Fruit fly (Drosophila melanogaster) whole organism, embryonic: ENCODE results near the gene CG13315.

Experiments used
- ATbp ChIP-seq: fragments of 200-800 bp; sonication (Bioruptor generic); optimal IDR thresholded peaks from 2 replicates; lab custom pipeline; 2017; ENCODE audit warnings: missing biosample characterization, mild to moderate bottlenecking, missing genetic modification characterization, missing genetic modification reagents
- Antp ChIP-seq: fragments of 200-800 bp; sonication (Bioruptor generic); optimal IDR thresholded peaks from 3 replicates; lab custom pipeline; 2016; ENCODE audit warnings: missing biosample characterization, missing genetic modification characterization
- Atf3 ChIP-seq: fragments of 200-800 bp; sonication (Bioruptor generic); optimal IDR thresholded peaks from 3 replicates; lab custom pipeline; 2016; ENCODE audit warnings: missing biosample characterization, missing genetic modification characterization
- B-H1 ChIP-seq: fragments of 200-800 bp; sonication (Bioruptor generic); IDR thresholded peaks from 3 replicates; pipeline ENCODE4 v1.3.6; 2022; ENCODE audit warnings: missing biosample characterization, missing genetic modification characterization
- CG11695 ChIP-seq: fragments of 200-800 bp; sonication (Bioruptor generic); IDR thresholded peaks from 3 replicates; pipeline ENCODE4 v1.3.6; 2022; ENCODE audit warnings: missing biosample characterization, missing genetic modification characterization
- CG13424 ChIP-seq: fragments of 200-800 bp; sonication (Bioruptor generic); optimal IDR thresholded peaks from 2 replicates; lab custom pipeline; 2019; ENCODE audit warnings: missing biosample characterization, mild to moderate bottlenecking, missing genetic modification characterization, moderate library complexity
- CG15479 ChIP-seq: fragments of 200-800 bp; sonication (Bioruptor generic); optimal IDR thresholded peaks from 3 replicates; lab custom pipeline; 2019; ENCODE audit warnings: missing biosample characterization, mild to moderate bottlenecking, missing genetic modification characterization, moderate library complexity
- CG1603 ChIP-seq: fragments of 200-800 bp; sonication (Bioruptor generic); optimal IDR thresholded peaks from 2 replicates; lab custom pipeline; 2019; ENCODE audit warnings: missing biosample characterization, mild to moderate bottlenecking, missing genetic modification characterization, moderate library complexity
- CG17361 ChIP-seq: fragments of 200-800 bp; sonication (Bioruptor generic); IDR thresholded peaks from 3 replicates; pipeline ENCODE4 v1.3.6; 2022; ENCODE audit warnings: missing biosample characterization, missing genetic modification characterization
- CG18011 ChIP-seq: fragments of 200-800 bp; sonication (Bioruptor generic); optimal IDR thresholded peaks from 2 replicates; lab custom pipeline; 2017; ENCODE audit warnings: missing biosample characterization, missing genetic modification characterization, mild to moderate bottlenecking, moderate library complexity, missing genotype
- CG1832 ChIP-seq: fragments of 200-800 bp; sonication (Bioruptor generic); optimal IDR thresholded peaks from 2 replicates; lab custom pipeline; 2017; ENCODE audit warnings: missing biosample characterization, mild to moderate bottlenecking, missing genetic modification characterization, inconsistent platforms
- CG18599 ChIP-seq: fragments of 200-800 bp; sonication (Bioruptor generic); optimal IDR thresholded peaks from 3 replicates; lab custom pipeline; 2017; ENCODE audit warnings: missing biosample characterization, missing genetic modification characterization, mild to moderate bottlenecking, moderate library complexity, missing genetic modification reagents
- CG34422 ChIP-seq: fragments of 200-800 bp; sonication (Bioruptor generic); IDR thresholded peaks from 3 replicates; pipeline ENCODE4 v1.3.6; 2022; ENCODE audit warnings: missing biosample characterization, missing genetic modification characterization
- CG5953 ChIP-seq: fragments of 200-800 bp; sonication (Bioruptor generic); IDR thresholded peaks from 2 replicates; pipeline ENCODE4 v1.3.6; 2022; ENCODE audit warnings: missing biosample characterization, missing genetic modification characterization
- Fer3 ChIP-seq: fragments of 200-800 bp; sonication (Bioruptor generic); optimal IDR thresholded peaks from 2 replicates; lab custom pipeline; 2018; ENCODE audit warnings: missing biosample characterization, mild to moderate bottlenecking, missing genetic modification characterization, moderate library complexity
- HLH4C ChIP-seq: fragments of 200-800 bp; sonication (Bioruptor generic); IDR thresholded peaks from 3 replicates; pipeline ENCODE4 v1.3.6; 2022; ENCODE audit warnings: missing biosample characterization, missing genetic modification characterization; ENCODE audit not compliant: partially characterized antibody
- HLH54F ChIP-seq: fragments of 200-800 bp; sonication (Bioruptor generic); optimal IDR thresholded peaks from 3 replicates; lab custom pipeline; 2016; ENCODE audit warnings: missing biosample characterization, missing genetic modification characterization
- Hand ChIP-seq: fragments of 200-800 bp; sonication (Bioruptor generic); optimal IDR thresholded peaks from 2 replicates; lab custom pipeline; 2017; ENCODE audit warnings: mild to moderate bottlenecking, missing biosample characterization, missing genetic modification reagents, missing genetic modification characterization
- Hr51 ChIP-seq, 2 experiments: fragments of 200-800 bp; sonication (Bioruptor generic); optimal IDR thresholded peaks; 2 replicates in 1 of 2; 3 replicates in 1 of 2; lab custom pipeline; 2016 to 2018; ENCODE audit warnings: missing biosample characterization in 2 of 2, missing genetic modification characterization in 2 of 2, mild to moderate bottlenecking in 1 of 2, moderate library complexity in 1 of 2
- MESR4 ChIP-seq: fragments of 200-800 bp; sonication (Bioruptor generic); optimal IDR thresholded peaks from 2 replicates; lab custom pipeline; 2018; ENCODE audit warnings: missing biosample characterization, mild to moderate bottlenecking, missing genetic modification characterization, moderate library complexity
- Mad ChIP-seq: fragments of 200-800 bp; sonication (Bioruptor generic); optimal IDR thresholded peaks from 2 replicates; lab custom pipeline; 2016; ENCODE audit warnings: missing biosample characterization, missing genetic modification characterization
- Max ChIP-seq: fragments of 200-800 bp; sonication (Bioruptor generic); optimal IDR thresholded peaks from 2 replicates; lab custom pipeline; 2016; ENCODE audit warnings: missing biosample characterization, mild to moderate bottlenecking, missing genetic modification characterization
- Poxn ChIP-seq: fragments of 200-800 bp; sonication (Bioruptor generic); IDR thresholded peaks from 2 replicates; pipeline ENCODE4 v1.3.6; 2022; ENCODE audit warnings: missing biosample characterization, missing genetic modification characterization
- Sox102F ChIP-seq: fragments of 200-800 bp; sonication (Bioruptor generic); optimal IDR thresholded peaks from 2 replicates; lab custom pipeline; 2018; ENCODE audit warnings: missing biosample characterization, mild to moderate bottlenecking, missing genetic modification characterization, moderate library complexity
- al ChIP-seq: fragments of 200-800 bp; sonication (Bioruptor generic); IDR thresholded peaks from 2 replicates; pipeline ENCODE4 v1.3.6; 2022; ENCODE audit warnings: missing biosample characterization, missing genetic modification characterization
- amos ChIP-seq: fragments of 200-800 bp; sonication (Bioruptor generic); IDR thresholded peaks from 2 replicates; pipeline ENCODE4 v1.3.6; 2022; ENCODE audit warnings: missing biosample characterization, missing genetic modification characterization; ENCODE audit not compliant: partially characterized antibody
- aop ChIP-seq: fragments of 200-800 bp; sonication (Bioruptor generic); IDR thresholded peaks from 2 replicates; pipeline ENCODE4 v1.3.6; 2022; ENCODE audit warnings: missing biosample characterization, missing genetic modification characterization
- ara ChIP-seq: fragments of 200-800 bp; sonication (Bioruptor generic); IDR thresholded peaks from 2 replicates; pipeline ENCODE4 v1.3.6; 2022; ENCODE audit warnings: missing biosample characterization, missing genetic modification characterization
- bcd ChIP-seq: fragments of 200-800 bp; sonication (Bioruptor generic); optimal IDR thresholded peaks from 2 replicates; lab custom pipeline; 2017; ENCODE audit warnings: missing biosample characterization, mild to moderate bottlenecking, missing genetic modification characterization
- cas ChIP-seq: fragments of 200-800 bp; sonication (Bioruptor generic); IDR thresholded peaks from 2 replicates; pipeline ENCODE4 v1.3.6; 2022; ENCODE audit warnings: missing biosample characterization, missing genetic modification characterization
- emc ChIP-seq: fragments of 200-800 bp; sonication (Bioruptor generic); optimal IDR thresholded peaks from 2 replicates; lab custom pipeline; 2016; ENCODE audit warnings: missing biosample characterization, missing genetic modification characterization
- ewg ChIP-seq: fragments of 200-800 bp; sonication (Bioruptor generic); optimal IDR thresholded peaks from 3 replicates; lab custom pipeline; 2017; ENCODE audit warnings: mild to moderate bottlenecking, missing biosample characterization, missing genetic modification reagents, missing genetic modification characterization
- exex ChIP-seq: fragments of 200-800 bp; sonication (Bioruptor generic); optimal IDR thresholded peaks from 4 replicates; lab custom pipeline; 2018; ENCODE audit warnings: missing biosample characterization, mild to moderate bottlenecking, missing genetic modification characterization, moderate library complexity
- fd64A ChIP-seq: fragments of 200-800 bp; sonication (Bioruptor generic); optimal IDR thresholded peaks from 3 replicates; lab custom pipeline; 2018; ENCODE audit warnings: missing biosample characterization, mild to moderate bottlenecking, missing genetic modification characterization
- gem ChIP-seq: fragments of 200-800 bp; sonication (Bioruptor generic); optimal IDR thresholded peaks from 2 replicates; lab custom pipeline; 2019; ENCODE audit warnings: missing biosample characterization, mild to moderate bottlenecking, missing genetic modification characterization, moderate library complexity
- grau ChIP-seq: fragments of 200-800 bp; optimal IDR thresholded peaks from 3 replicates; lab custom pipeline; 2019; ENCODE audit warnings: missing biosample characterization, mild to moderate bottlenecking, missing genetic modification characterization, moderate library complexity
- insv ChIP-seq, 2 experiments: fragments of 200-800 bp; sonication (Bioruptor generic); optimal IDR thresholded peaks; 3 replicates each; lab custom pipeline; 2016 to 2018; ENCODE audit warnings: missing biosample characterization in 2 of 2, missing genetic modification characterization in 2 of 2
- mirr ChIP-seq: fragments of 200-800 bp; sonication (Bioruptor generic); optimal IDR thresholded peaks from 3 replicates; lab custom pipeline; 2018; ENCODE audit warnings: missing biosample characterization, mild to moderate bottlenecking, missing genetic modification characterization
- mld ChIP-seq: fragments of 200-800 bp; sonication (Bioruptor generic); IDR thresholded peaks from 3 replicates; pipeline ENCODE4 v1.3.6; 2022; ENCODE audit warnings: missing biosample characterization, missing genetic modification characterization; ENCODE audit not compliant: partially characterized antibody
- nmo ChIP-seq: fragments of 200-800 bp; sonication (Bioruptor generic); optimal IDR thresholded peaks from 2 replicates; lab custom pipeline; 2018; ENCODE audit warnings: missing biosample characterization, mild to moderate bottlenecking, missing genetic modification characterization, moderate library complexity
- pfk ChIP-seq: fragments of 200-800 bp; sonication (Bioruptor generic); optimal IDR thresholded peaks from 2 replicates; lab custom pipeline; 2018; ENCODE audit warnings: missing biosample characterization, mild to moderate bottlenecking, missing genetic modification characterization, moderate library complexity
- pzg ChIP-seq: fragments of 200-800 bp; sonication (Bioruptor generic); optimal IDR thresholded peaks from 3 replicates; lab custom pipeline; 2018; ENCODE audit warnings: missing biosample characterization, mild to moderate bottlenecking, missing genetic modification characterization, moderate library complexity
- repo ChIP-seq: fragments of 200-800 bp; sonication (Bioruptor generic); optimal IDR thresholded peaks from 2 replicates; lab custom pipeline; 2016; ENCODE audit warnings: missing biosample characterization, missing genetic modification characterization
- ro ChIP-seq: fragments of 200-800 bp; sonication (Bioruptor generic); IDR thresholded peaks from 2 replicates; pipeline ENCODE4 v1.3.6; 2022; ENCODE audit warnings: missing biosample characterization, missing genetic modification characterization
- sisA ChIP-seq: fragments of 200-800 bp; sonication (Bioruptor generic); IDR thresholded peaks from 2 replicates; pipeline ENCODE4 v1.3.6; 2022; ENCODE audit warnings: missing biosample characterization, missing genetic modification characterization
- sqz ChIP-seq: fragments of 200-800 bp; sonication (Bioruptor generic); optimal IDR thresholded peaks from 3 replicates; lab custom pipeline; 2018; ENCODE audit warnings: missing biosample characterization, mild to moderate bottlenecking, missing genetic modification characterization
- sr ChIP-seq: fragments of 200-800 bp; sonication (Bioruptor generic); IDR thresholded peaks from 3 replicates; pipeline ENCODE4 v1.3.6; 2022; ENCODE audit warnings: missing biosample characterization, missing genetic modification characterization
- tio ChIP-seq: fragments of 200-800 bp; sonication (Bioruptor generic); optimal IDR thresholded peaks from 2 replicates; lab custom pipeline; 2017; ENCODE audit warnings: missing biosample characterization, missing genetic modification characterization, inconsistent platforms
- trh ChIP-seq: fragments of 200-800 bp; sonication (Bioruptor generic); optimal IDR thresholded peaks from 2 replicates; lab custom pipeline; 2016; ENCODE audit warnings: missing biosample characterization, missing genetic modification characterization

CG13315 gene

DNA sequence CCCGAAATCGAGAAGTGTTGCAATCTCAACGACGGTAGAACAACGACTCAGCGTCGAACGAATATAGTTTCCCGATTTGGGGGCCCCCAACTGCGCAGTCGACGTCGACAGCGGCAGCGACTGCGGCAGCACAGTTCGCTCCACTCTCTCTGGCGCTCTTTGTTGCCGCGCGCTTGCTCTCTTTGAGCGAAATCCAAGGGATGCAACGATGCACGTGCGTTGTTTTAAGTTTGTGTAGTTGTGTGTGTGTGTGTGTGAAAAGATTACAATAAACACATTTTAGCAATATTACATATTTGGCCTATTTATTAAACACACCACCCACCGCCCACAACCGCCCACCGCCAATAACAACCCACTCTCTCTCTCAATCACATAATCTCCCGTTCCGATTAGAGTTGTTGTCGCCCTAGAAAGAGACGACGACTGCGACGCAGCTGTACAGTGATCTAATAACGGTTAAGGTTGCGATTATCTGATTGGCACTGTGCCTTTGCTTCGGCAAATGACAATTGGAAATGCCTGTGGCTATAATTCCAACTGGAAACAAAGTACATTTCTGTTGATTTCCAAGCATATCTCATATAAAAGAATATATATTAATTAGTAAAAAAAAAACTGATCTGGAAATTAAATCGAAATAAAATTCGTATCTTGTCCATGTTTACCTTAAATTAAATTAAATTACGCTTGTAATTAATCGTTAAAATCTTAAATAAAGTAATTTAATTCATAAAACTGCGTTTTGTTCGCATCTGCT is 28.8 kb downstream of the CG13315 start (continued):
- TF ChIP-seq CG18599 = peak; percentile 19
- 0 out of 3 replicates have a peak, but pooled peaks have one; percentile 11 for TF ChIP-seq sr (GFP tag; lab: Robert Waterston, UW)
- no peak for TF ChIP-seq aop (GFP tag; lab: Robert Waterston, UW)
- no peak for TF ChIP-seq ATbp
- TF ChIP-seq MESR4 (GFP tag; lab: Kevin White, UChicago) = no peak
- TF ChIP-seq pfk (GFP tag; lab: Kevin White, UChicago) = no peak
- TF ChIP-seq mld (GFP tag; lab: Robert Waterston, UW) = no peak
- peak; percentile 36 for TF ChIP-seq Sox102F
- TF ChIP-seq Mad (GFP tag; lab: Kevin White, UChicago) = no peak
- TF ChIP-seq sqz = no peak
- TF ChIP-seq insv (GFP tag; optimal IDR thresholded peaks at IDR 0.05; lab: Kevin White, UChicago) = peak; percentile 28 to 94
- TF ChIP-seq Hr51 (GFP tag; optimal IDR thresholded peaks at IDR 0.05; lab: Kevin White, UChicago) = peak in 1 of 2 experiments; percentile 43
- no peak for TF ChIP-seq Atf3 (GFP tag; lab: Kevin White, UChicago)
- no peak for TF ChIP-seq sisA (GFP tag; lab: Robert Waterston, UW)
- TF ChIP-seq bcd (GFP tag; lab: Kevin White, UChicago) = peak; percentile 12
- no peak for TF ChIP-seq Antp (GFP tag; lab: Kevin White, UChicago)
- TF ChIP-seq tio = peak; percentile 51
- TF ChIP-seq Hand (GFP tag; lab: Kevin White, UChicago) = peak; percentile 30
- TF ChIP-seq CG15479 = no peak
- no peak for TF ChIP-seq B-H1
- TF ChIP-seq exex (tag; lab: Kevin White, UChicago) = peak; percentile 56
- no peak for TF ChIP-seq pzg (GFP tag; lab: Kevin White, UChicago)
- peak; percentile 12 for TF ChIP-seq fd64A (GFP tag; lab: Kevin White, UChicago)
- no peak for TF ChIP-seq trh (GFP tag; lab: Kevin White, UChicago)
- peak; percentile 6 for TF ChIP-seq Max (GFP tag; lab: Kevin White, UChicago)
- no peak for TF ChIP-seq Fer3 (tag; lab: Kevin White, UChicago)
- TF ChIP-seq repo (GFP tag; lab: Kevin White, UChicago) = no peak
- peak; percentile 35 for TF ChIP-seq nmo (GFP tag; lab: Kevin White, UChicago)
- TF ChIP-seq CG13424 (tag; lab: Kevin White, UChicago) = peak; percentile 21
- no peak for TF ChIP-seq cas (GFP tag; lab: Robert Waterston, UW)
- TF ChIP-seq Poxn (GFP tag; lab: Robert Waterston, UW) = no peak
- TF ChIP-seq CG1832 = peak; percentile 19
- no peak for TF ChIP-seq amos
- no peak for TF ChIP-seq emc (GFP tag; lab: Kevin White, UChicago)
- TF ChIP-seq ro = no peak
- no peak; the same call in 2 of the 3 replicates for TF ChIP-seq CG11695
- TF ChIP-seq CG1603 = peak; percentile 31
- TF ChIP-seq al (GFP tag; lab: Robert Waterston, UW) = peak; percentile 4; the same call in 1 of the 2 replicates
- TF ChIP-seq grau (tag; lab: Kevin White, UChicago) = peak; percentile 43
- peak; percentile 74 for TF ChIP-seq mirr (GFP tag; lab: Kevin White, UChicago)
- no peak for TF ChIP-seq ara (GFP tag; lab: Robert Waterston, UW)
- peak; percentile 64; the same call in 2 of the 3 replicates for TF ChIP-seq CG17361 (GFP tag; lab: Robert Waterston, UW)
- no peak for TF ChIP-seq CG34422 (GFP tag; lab: Robert Waterston, UW)
- TF ChIP-seq HLH4C (GFP tag; lab: Robert Waterston, UW) = no peak
- TF ChIP-seq CG5953 = no peak
- no peak for TF ChIP-seq CG18011 (GFP tag; lab: Kevin White, UChicago)
- no peak for TF ChIP-seq HLH54F (GFP tag; lab: Kevin White, UChicago)
- TF ChIP-seq gem (tag; lab: Kevin White, UChicago) = peak; percentile 51
- no peak for TF ChIP-seq ewg (GFP tag; lab: Kevin White, UChicago)
